Fruit fly (Drosophila melanogaster): ENCODE data around the gene CG8010.

The CG8010 gene

DNA sequence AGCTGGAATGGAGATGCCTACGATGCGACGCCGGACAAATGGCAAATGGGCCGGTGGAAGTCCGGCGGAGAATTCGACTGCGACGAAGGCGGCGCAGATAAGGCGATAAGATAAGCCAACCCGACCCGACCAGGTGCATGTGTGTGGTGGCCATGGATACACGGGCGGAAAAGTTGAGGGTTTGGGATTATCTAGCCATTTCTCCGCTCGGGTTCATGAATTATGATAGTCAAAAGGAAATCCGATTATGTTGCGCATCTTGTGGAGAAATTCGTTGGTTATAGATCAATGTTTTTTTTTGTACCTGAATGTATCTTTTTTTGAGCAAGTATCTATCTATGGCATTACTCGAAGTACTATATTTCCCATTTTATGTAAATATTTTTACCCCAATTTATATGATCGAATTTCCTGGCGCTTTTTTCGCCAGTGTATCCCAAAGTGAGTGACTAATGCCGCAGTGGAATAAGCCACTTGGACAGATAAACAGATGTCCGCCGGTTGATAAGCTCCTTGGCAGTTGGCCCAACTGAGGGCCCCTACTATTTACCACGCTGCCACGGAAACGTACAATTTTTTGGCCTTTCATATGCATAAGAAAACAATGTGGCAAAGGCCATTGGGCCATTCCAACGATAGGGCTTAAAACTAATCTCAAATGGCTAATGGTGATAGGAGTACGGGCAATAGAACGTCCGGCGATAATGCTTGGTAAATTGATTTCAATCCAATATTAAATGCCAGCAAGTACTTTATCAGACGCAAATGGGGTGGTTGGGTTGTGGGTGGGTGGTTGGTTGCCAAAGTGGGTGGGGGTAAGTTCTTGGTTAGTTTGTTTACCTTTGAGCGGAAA is 21.3 kb downstream of the CG8010 start, which contains the start of gene CG7992 (continued):
- TF ChIP-seq Sox14 (GFP tag; optimal IDR thresholded peaks at IDR 0.05) (peak; percentile 33), Eip75B (GFP tag; optimal IDR thresholded peaks at IDR 0.05) (no peak), CG6163 (GFP tag; IDR thresholded peaks at IDR 0.05) (no peak), ss (GFP tag; optimal IDR thresholded peaks at IDR 0.05) (no peak), CG6854 (GFP tag; optimal IDR thresholded peaks at IDR 0.05) (no peak), net (GFP tag; optimal IDR thresholded peaks at IDR 0.05) (peak; percentile 48), CG8119 (GFP tag; IDR thresholded peaks at IDR 0.05) (0 out of 3 replicates have a peak, but pooled peaks have one; percentile 32), CG11762 (GFP tag; optimal IDR thresholded peaks at IDR 0.05; ENCODE audit: insufficient read depth) (no peak), acj6 (GFP tag; optimal IDR thresholded peaks at IDR 0.05) (peak; percentile 51), CG9139 (GFP tag; optimal IDR thresholded peaks at IDR 0.05) (no peak), CG6276 (GFP tag; optimal IDR thresholded peaks at IDR 0.05) (no peak), CG4318 (GFP tag; optimal IDR thresholded peaks at IDR 0.05) (no peak), CG6792 (GFP tag; optimal IDR thresholded peaks at IDR 0.05) (peak; percentile 56)

DNA sequence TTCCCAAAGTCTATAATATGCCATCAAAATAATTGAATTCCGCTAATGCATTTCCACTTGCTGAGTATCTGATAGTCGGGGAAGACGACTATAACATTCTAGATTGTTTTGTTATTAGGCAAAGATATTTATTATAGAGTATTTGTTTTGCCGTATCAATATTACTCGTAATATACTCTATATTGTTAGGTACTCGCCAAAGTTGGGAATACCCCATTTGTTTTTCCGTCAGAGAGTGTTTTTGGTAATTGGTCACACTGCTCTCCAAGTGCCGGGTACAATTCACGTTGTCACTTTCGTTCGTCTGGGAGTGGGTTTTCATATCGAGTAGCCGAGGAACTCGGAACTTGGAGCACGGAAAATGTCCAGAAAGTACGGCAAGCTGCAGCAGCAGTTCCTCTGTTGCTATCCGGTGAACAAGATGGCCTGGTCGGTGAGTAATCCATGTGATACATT is 25.3 kb downstream of the CG8010 start, which contains the start of gene CG7889:
CG7889 (plus strand) TSS at position 253 of the 456 bp plus-strand sequence.
- TF ChIP-seq CG8632 (GFP tag; optimal IDR thresholded peaks at IDR 0.05) (no peak), Met (GFP tag; optimal IDR thresholded peaks at IDR 0.05) (peak; percentile 18), CG7368 (GFP tag; optimal IDR thresholded peaks at IDR 0.05) (no peak), CG6163 (GFP tag; IDR thresholded peaks at IDR 0.05) (peak; percentile 37; the same call in 1 of the 3 replicates), CG32006 (GFP tag; optimal IDR thresholded peaks at IDR 0.05) (no peak), Hr4 (GFP tag; optimal IDR thresholded peaks at IDR 0.05) (peak; percentile 45), Smox (GFP tag; optimal IDR thresholded peaks at IDR 0.05) (peak; percentile 15), svp (GFP tag) (peak; percentile 62), CG1621 (tag; optimal IDR thresholded peaks at IDR 0.05) (no peak), cyc (GFP tag; optimal IDR thresholded peaks at IDR 0.05) (peak; percentile 30), Ets96B (tag; optimal IDR thresholded peaks at IDR 0.05) (peak; percentile 19), Eip78C (GFP tag) (peak; percentile 78), Eip75B (GFP tag; optimal IDR thresholded peaks at IDR 0.05) (peak; percentile 29), CG6854 (GFP tag; optimal IDR thresholded peaks at IDR 0.05) (peak; percentile 29), Gug (GFP tag; IDR thresholded peaks at IDR 0.05) (no peak), pdm3 (GFP tag; optimal IDR thresholded peaks at IDR 0.05) (peak; percentile 5), CG31627 (GFP tag; optimal IDR thresholded peaks at IDR 0.05) (no peak), CG10669 (GFP tag; optimal IDR thresholded peaks at IDR 0.05) (peak; percentile 31), CG15336 (GFP tag; IDR thresholded peaks at IDR 0.05) (0 out of 2 replicates have a peak, but pooled peaks have one; percentile 11), CG6276 (GFP tag; optimal IDR thresholded peaks at IDR 0.05) (peak; percentile 4), OdsH (GFP tag; optimal IDR thresholded peaks at IDR 0.05) (no peak), CG3032 (tag; optimal IDR thresholded peaks at IDR 0.05) (peak; percentile 16), Blimp-1 (GFP tag; optimal IDR thresholded peaks at IDR 0.05) (peak; percentile 78), eg (GFP tag; IDR thresholded peaks at IDR 0.05) (peak; percentile 33; the same call in 1 of the 3 replicates), achi (GFP tag; optimal IDR thresholded peaks at IDR 0.05) (peak; percentile 11), Hr39 (GFP tag; optimal IDR thresholded peaks at IDR 0.05) (peak; percentile 7), esn (GFP tag; optimal IDR thresholded peaks at IDR 0.05) (peak; percentile 8), acj6 (GFP tag; optimal IDR thresholded peaks at IDR 0.05) (peak; percentile 26), Ets21C (GFP tag; optimal IDR thresholded peaks at IDR 0.05) (no peak), fkh (GFP tag; optimal IDR thresholded peaks at IDR 0.05) (no peak), fd85E (GFP tag; optimal IDR thresholded peaks at IDR 0.05) (no peak), CG34406 (GFP tag; optimal IDR thresholded peaks at IDR 0.05) (no peak), topi (GFP tag; optimal IDR thresholded peaks at IDR 0.05) (peak; percentile 32), net (GFP tag; optimal IDR thresholded peaks at IDR 0.05) (no peak), CG3919 (GFP tag; optimal IDR thresholded peaks at IDR 0.05) (peak; percentile 39)

Data from whole organism, prepupa.